Fruit fly (Drosophila melanogaster): ENCODE measurements around the gene CG14864.

Gene CG14864

DNA sequence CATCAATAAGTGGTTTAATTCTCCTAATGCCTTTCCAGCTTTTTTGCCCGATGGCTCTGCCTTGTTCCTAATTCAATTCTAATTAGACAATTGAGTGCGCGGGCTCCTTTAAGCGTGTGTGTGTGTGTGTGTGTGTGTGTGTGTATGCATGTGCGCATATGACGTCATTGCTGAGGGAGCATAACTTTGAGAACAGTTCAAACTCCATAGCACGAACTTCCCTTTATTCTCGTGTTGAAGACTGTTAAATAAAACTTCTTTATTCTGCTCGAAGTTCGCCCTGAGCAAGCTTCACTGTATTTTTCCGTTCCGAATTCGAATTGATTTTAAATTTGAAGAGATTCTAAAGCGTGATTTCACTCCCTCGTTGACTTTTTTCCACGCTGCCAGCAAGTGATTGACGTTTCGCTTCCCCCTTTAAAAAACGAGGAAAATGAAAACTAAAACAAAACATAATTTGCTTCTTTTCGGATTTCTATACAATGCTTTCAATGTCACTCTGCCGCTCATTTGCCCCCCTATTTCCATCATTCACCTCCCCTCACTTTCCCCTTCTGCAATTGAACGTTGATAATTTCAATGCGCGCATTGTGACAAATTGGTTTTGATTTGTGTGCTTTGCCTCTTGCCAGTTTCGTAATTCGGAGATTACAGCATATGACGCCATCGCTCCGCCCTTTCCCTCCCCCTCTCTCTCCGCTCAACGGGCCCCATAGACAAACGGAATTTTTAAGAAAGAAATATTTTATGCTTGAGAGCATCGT lies 24.1 kb upstream of the CG14864 start (continued):
- TF ChIP-seq ab (GFP tag; optimal IDR thresholded peaks at IDR 0.05) (no peak), CG9876 (GFP tag; optimal IDR thresholded peaks at IDR 0.05) (peak; percentile 2), lilli (GFP tag; optimal IDR thresholded peaks at IDR 0.05) (peak; percentile 62), tna (GFP tag; IDR thresholded peaks at IDR 0.05; ENCODE audit: partially characterized antibody) (no peak), Fer3 (tag; optimal IDR thresholded peaks at IDR 0.05) (peak; percentile 25), tin (GFP tag; optimal IDR thresholded peaks at IDR 0.05) (peak; percentile 16), pzg (GFP tag; optimal IDR thresholded peaks at IDR 0.05) (no peak), CG2678 (tag; optimal IDR thresholded peaks at IDR 0.05) (peak; percentile 43), CG8924 (tag; optimal IDR thresholded peaks at IDR 0.05) (peak; percentile 14), CG7786 (GFP tag; optimal IDR thresholded peaks at IDR 0.05) (peak; percentile 35), CG11723 (GFP tag; optimal IDR thresholded peaks at IDR 0.05) (peak; percentile 8), CG13624 (GFP tag; optimal IDR thresholded peaks at IDR 0.05) (peak; percentile 16), gem (tag; optimal IDR thresholded peaks at IDR 0.05) (peak; percentile 43), CG1233 (GFP tag; optimal IDR thresholded peaks at IDR 0.05) (no peak), CG9817 (tag; optimal IDR thresholded peaks at IDR 0.05) (peak; percentile 46), CG2120 (GFP tag; optimal IDR thresholded peaks at IDR 0.05) (peak; percentile 61), CG18599 (GFP tag; optimal IDR thresholded peaks at IDR 0.05) (peak; percentile 73), Lhr (GFP tag; optimal IDR thresholded peaks at IDR 0.05) (no peak), unpg (GFP tag; optimal IDR thresholded peaks at IDR 0.05) (peak; percentile 44), repo (GFP tag; optimal IDR thresholded peaks at IDR 0.05) (peak; percentile 17), CG14014 (GFP tag; IDR thresholded peaks at IDR 0.05) (no peak), prd (optimal IDR thresholded peaks at IDR 0.05) (no peak), prd (GFP tag; IDR thresholded peaks at IDR 0.05) (no peak), CG2712 (tag; optimal IDR thresholded peaks at IDR 0.05) (peak; percentile 6), croc (GFP tag; conservative IDR thresholded peaks at IDR 0.05) (no peak), Myb (GFP tag; optimal IDR thresholded peaks at IDR 0.05) (peak; percentile 19), Elba2 (GFP tag; optimal IDR thresholded peaks at IDR 0.05) (peak; percentile 29), Dll (GFP tag; IDR thresholded peaks at IDR 0.05; ENCODE audit: partially characterized antibody) (no peak), gcm (GFP tag; optimal IDR thresholded peaks at IDR 0.05) (peak; percentile 2), CG10209 (GFP tag; optimal IDR thresholded peaks at IDR 0.05) (peak; percentile 8), CG7839 (tag; optimal IDR thresholded peaks at IDR 0.05) (peak; percentile 37), abd-A (tag; optimal IDR thresholded peaks at IDR 0.05) (peak; percentile 30), Atf3 (GFP tag; optimal IDR thresholded peaks at IDR 0.05) (peak; percentile 47), Bteb2 (GFP tag; optimal IDR thresholded peaks at IDR 0.05) (peak; percentile 4), CG17829 (tag; optimal IDR thresholded peaks at IDR 0.05) (peak; percentile 9), MESR4 (GFP tag; optimal IDR thresholded peaks at IDR 0.05) (no peak), Atf-2 (GFP tag; optimal IDR thresholded peaks at IDR 0.05) (peak; percentile 48), pnt (GFP tag; optimal IDR thresholded peaks at IDR 0.05) (peak; percentile 20), pum (GFP tag; optimal IDR thresholded peaks at IDR 0.05) (peak; percentile 33), Blimp-1 (GFP tag; optimal IDR thresholded peaks at IDR 0.05) (peak; percentile 12), CoRest (tag; optimal IDR thresholded peaks at IDR 0.05) (peak; percentile 35), Oli (tag; optimal IDR thresholded peaks at IDR 0.05) (peak; percentile 5), onecut (GFP tag; IDR thresholded peaks at IDR 0.05) (peak; percentile 42), mirr (GFP tag; optimal IDR thresholded peaks at IDR 0.05) (peak; percentile 58), CG10147 (GFP tag; optimal IDR thresholded peaks at IDR 0.05) (no peak), CG12155 (GFP tag; optimal IDR thresholded peaks at IDR 0.05) (peak; percentile 31), Ptx1 (GFP tag; IDR thresholded peaks at IDR 0.05) (no peak), bcd (GFP tag; optimal IDR thresholded peaks at IDR 0.05) (peak; percentile 18), Taf1 (GFP tag; IDR thresholded peaks at IDR 0.05) (no peak)

Measured in whole organism, embryonic.